Fruit fly (Drosophila melanogaster) whole organism, prepupa: ENCODE results near the gene Lmpt.
A peak's percentile ranks its signal among the peaks of the same experiment; 100 is the strongest.

Source experiments
- CG10669 ChIP-seq: fragments of 200-800 bp; sonication (Bioruptor generic); optimal IDR thresholded peaks from 3 replicates; lab custom pipeline; 2018; ENCODE audit warnings: missing biosample characterization, mild to moderate bottlenecking, missing genetic modification characterization, moderate library complexity
- CG11294 ChIP-seq: fragments of 200-800 bp; sonication (Bioruptor generic); IDR thresholded peaks from 2 replicates; pipeline ENCODE4 v1.3.6; 2022; ENCODE audit warnings: missing biosample characterization, missing genetic modification characterization
- CG11762 ChIP-seq: fragments of 200-800 bp; sonication (Bioruptor generic); optimal IDR thresholded peaks from 3 replicates; lab custom pipeline; 2016; ENCODE audit warnings: missing biosample characterization, missing genetic modification characterization; ENCODE audit not compliant: insufficient read depth
- CG15336 ChIP-seq: fragments of 200-800 bp; sonication (Bioruptor generic); IDR thresholded peaks from 2 replicates; pipeline ENCODE4 v1.3.6; 2022; ENCODE audit warnings: missing biosample characterization, missing genetic modification characterization
- CG1621 ChIP-seq: fragments of 200-800 bp; sonication (Bioruptor generic); optimal IDR thresholded peaks from 3 replicates; lab custom pipeline; 2018; ENCODE audit warnings: missing biosample characterization, mild to moderate bottlenecking, missing genetic modification characterization
- CG16779 ChIP-seq: fragments of 200-800 bp; sonication (Bioruptor generic); optimal IDR thresholded peaks from 3 replicates; lab custom pipeline; 2017; ENCODE audit warnings: missing biosample characterization, mild to moderate bottlenecking, missing genetic modification characterization
- CG3032 ChIP-seq: fragments of 200-800 bp; optimal IDR thresholded peaks from 2 replicates; lab custom pipeline; 2019; ENCODE audit warnings: missing biosample characterization, mild to moderate bottlenecking, missing genetic modification characterization, moderate library complexity
- CG31627 ChIP-seq: fragments of 200-800 bp; sonication (Bioruptor generic); optimal IDR thresholded peaks from 3 replicates; lab custom pipeline; 2016; ENCODE audit warnings: missing biosample characterization, missing genetic modification characterization
- CG32006 ChIP-seq: fragments of 200-800 bp; sonication (Bioruptor generic); optimal IDR thresholded peaks from 3 replicates; lab custom pipeline; 2017; ENCODE audit warnings: missing biosample characterization, mild to moderate bottlenecking, missing genetic modification characterization
- CG4318 ChIP-seq: fragments of 200-800 bp; sonication (Bioruptor generic); optimal IDR thresholded peaks from 3 replicates; lab custom pipeline; 2017; ENCODE audit warnings: missing biosample characterization, mild to moderate bottlenecking, missing genetic modification characterization
- CG6163 ChIP-seq: fragments of 200-800 bp; sonication (Bioruptor generic); IDR thresholded peaks from 3 replicates; pipeline ENCODE4 v1.3.6; 2022; ENCODE audit warnings: missing biosample characterization, missing genetic modification characterization
- CG6792 ChIP-seq: fragments of 200-800 bp; sonication (Bioruptor generic); optimal IDR thresholded peaks from 3 replicates; lab custom pipeline; 2016; ENCODE audit warnings: missing biosample characterization, missing genetic modification characterization
- CG6808 ChIP-seq: fragments of 200-800 bp; sonication (Bioruptor generic); optimal IDR thresholded peaks from 3 replicates; lab custom pipeline; 2017; ENCODE audit warnings: missing biosample characterization, missing genetic modification characterization, mild to moderate bottlenecking, moderate library complexity, missing genetic modification reagents
- CG6854 ChIP-seq: fragments of 200-800 bp; sonication (Bioruptor generic); optimal IDR thresholded peaks from 2 replicates; lab custom pipeline; 2017; ENCODE audit warnings: missing biosample characterization, mild to moderate bottlenecking, missing genetic modification characterization
- CG7368 ChIP-seq: fragments of 200-800 bp; sonication (Bioruptor generic); optimal IDR thresholded peaks from 3 replicates; lab custom pipeline; 2016; ENCODE audit warnings: missing biosample characterization, missing genetic modification characterization
- CG8119 ChIP-seq: fragments of 200-800 bp; sonication (Bioruptor generic); IDR thresholded peaks from 3 replicates; pipeline ENCODE4 v1.3.6; 2022; ENCODE audit warnings: missing biosample characterization, missing genetic modification characterization
- CG9139 ChIP-seq: fragments of 200-800 bp; sonication (Bioruptor generic); optimal IDR thresholded peaks from 3 replicates; lab custom pipeline; 2017; ENCODE audit warnings: missing biosample characterization, mild to moderate bottlenecking, missing genetic modification characterization
- Eip75B ChIP-seq: fragments of 200-800 bp; sonication (Bioruptor generic); optimal IDR thresholded peaks from 3 replicates; lab custom pipeline; 2016; ENCODE audit warnings: missing biosample characterization, missing genetic modification characterization
- Eip78C ChIP-seq: fragments of 200-800 bp; sonication (Bioruptor generic); peaks from one replicate; lab custom pipeline; 2016; ENCODE audit warnings: missing biosample characterization, missing genetic modification characterization
- Eip93F ChIP-seq: fragments of 200-800 bp; sonication (Bioruptor generic); optimal IDR thresholded peaks from 2 replicates; lab custom pipeline; 2016; ENCODE audit warnings: missing biosample characterization, mild to moderate bottlenecking, missing genetic modification characterization
- Ets21C ChIP-seq: fragments of 200-800 bp; sonication (Bioruptor generic); optimal IDR thresholded peaks from 3 replicates; lab custom pipeline; 2016; ENCODE audit warnings: missing biosample characterization, missing genetic modification characterization
- Met ChIP-seq: fragments of 200-800 bp; sonication (Bioruptor generic); optimal IDR thresholded peaks from 3 replicates; lab custom pipeline; 2016; ENCODE audit warnings: missing biosample characterization, missing genetic modification characterization
- OdsH ChIP-seq: fragments of 200-800 bp; sonication (Bioruptor generic); optimal IDR thresholded peaks from 3 replicates; lab custom pipeline; 2016; ENCODE audit warnings: missing biosample characterization, missing genetic modification characterization
- Sox14 ChIP-seq: fragments of 200-800 bp; sonication (Bioruptor generic); optimal IDR thresholded peaks from 3 replicates; lab custom pipeline; 2016; ENCODE audit warnings: missing biosample characterization, missing genetic modification characterization
- Sox15 ChIP-seq: fragments of 200-800 bp; sonication (Bioruptor generic); optimal IDR thresholded peaks from 3 replicates; lab custom pipeline; 2016; ENCODE audit warnings: missing biosample characterization, missing genetic modification characterization
- acj6 ChIP-seq: fragments of 200-800 bp; sonication (Bioruptor generic); optimal IDR thresholded peaks from 3 replicates; lab custom pipeline; 2016; ENCODE audit warnings: missing biosample characterization, missing genetic modification characterization
- dsx ChIP-seq: fragments of 200-800 bp; optimal IDR thresholded peaks from 3 replicates; lab custom pipeline; 2019; ENCODE audit warnings: missing biosample characterization, mild to moderate bottlenecking, missing genetic modification characterization, moderate library complexity; ENCODE audit not compliant: poor library complexity, severe bottlenecking
- esn ChIP-seq: fragments of 200-800 bp; sonication (Bioruptor generic); optimal IDR thresholded peaks from 2 replicates; lab custom pipeline; 2016; ENCODE audit warnings: missing biosample characterization, mild to moderate bottlenecking, missing genetic modification characterization, moderate library complexity
- fd59A ChIP-seq: fragments of 200-800 bp; sonication (Bioruptor generic); optimal IDR thresholded peaks from 2 replicates; lab custom pipeline; 2017; ENCODE audit warnings: missing biosample characterization, mild to moderate bottlenecking, missing genetic modification characterization, missing genetic modification reagents
- fd85E ChIP-seq: fragments of 200-800 bp; sonication (Bioruptor generic); optimal IDR thresholded peaks from 3 replicates; lab custom pipeline; 2016; ENCODE audit warnings: missing biosample characterization, missing genetic modification characterization
- fkh ChIP-seq: fragments of 200-800 bp; sonication (Bioruptor generic); optimal IDR thresholded peaks from 3 replicates; lab custom pipeline; 2017; ENCODE audit warnings: missing biosample characterization, mild to moderate bottlenecking, missing genetic modification characterization, moderate library complexity
- lz ChIP-seq: fragments of 200-800 bp; sonication (Bioruptor generic); optimal IDR thresholded peaks from 3 replicates; lab custom pipeline; 2016; ENCODE audit warnings: missing biosample characterization, missing genetic modification characterization
- pdm3 ChIP-seq: fragments of 200-800 bp; sonication (Bioruptor generic); optimal IDR thresholded peaks from 3 replicates; lab custom pipeline; 2016; ENCODE audit warnings: missing biosample characterization, missing genetic modification characterization
- salr ChIP-seq, 2 experiments: fragments of 200-800 bp; sonication (Bioruptor generic); optimal IDR thresholded peaks; 3 replicates each; lab custom pipeline; 2016 to 2018; ENCODE audit warnings: missing biosample characterization in 2 of 2, missing genetic modification characterization in 2 of 2, mild to moderate bottlenecking in 1 of 2
- spab ChIP-seq: fragments of 200-800 bp; sonication (Bioruptor generic); optimal IDR thresholded peaks from 2 replicates; lab custom pipeline; 2017; ENCODE audit warnings: missing biosample characterization, mild to moderate bottlenecking, missing genetic modification characterization, missing genetic modification reagents
- svp ChIP-seq: fragments of 200-800 bp; sonication (Bioruptor generic); peaks from one replicate; lab custom pipeline; 2016; ENCODE audit warnings: missing biosample characterization, missing genetic modification characterization
- topi ChIP-seq: fragments of 200-800 bp; sonication (Bioruptor generic); optimal IDR thresholded peaks from 3 replicates; lab custom pipeline; 2016; ENCODE audit warnings: missing biosample characterization, missing genetic modification characterization

Lmpt gene

DNA sequence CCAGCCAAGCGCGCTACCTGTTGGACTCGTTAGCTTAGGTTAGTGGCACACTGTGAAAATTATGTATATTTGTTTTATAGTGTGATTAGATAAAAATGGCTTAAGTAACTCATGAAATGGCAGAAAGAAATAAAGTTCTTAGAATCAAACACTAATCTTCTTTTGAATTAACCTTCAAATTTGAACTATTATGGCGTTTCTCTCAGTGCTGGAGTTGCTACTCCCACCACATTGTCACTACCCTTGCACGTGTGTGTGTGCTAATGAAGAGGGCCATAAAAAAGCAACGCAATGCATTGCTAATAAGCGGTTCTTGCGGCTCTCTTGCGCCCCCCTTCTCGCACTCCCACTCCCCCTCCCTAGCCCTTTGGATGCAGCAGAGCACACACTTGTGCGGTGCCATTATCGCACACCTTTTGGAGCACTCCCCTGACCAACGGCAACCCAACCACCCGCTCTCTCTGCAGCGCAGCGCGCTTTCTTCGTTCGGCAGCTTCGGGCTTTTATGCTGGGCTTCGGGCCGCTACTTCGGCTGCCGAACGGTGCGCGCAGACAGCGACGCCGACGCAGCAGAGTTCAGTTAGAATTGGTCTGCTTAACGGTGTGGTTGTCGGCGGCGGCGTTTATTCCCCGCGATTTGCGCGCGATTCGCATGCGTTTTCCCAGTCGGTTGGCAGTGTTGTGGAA, 25.7 kb downstream of the Lmpt start (continued):
- TF ChIP-seq Sox14 (GFP tag; lab: Kevin White, UChicago), result peak; percentile 88
- peak; percentile 70 for TF ChIP-seq CG6808
- peak; percentile 89 for TF ChIP-seq esn
- TF ChIP-seq topi, result peak; percentile 79
- TF ChIP-seq CG6854, result peak; percentile 63
- peak; percentile 87 for TF ChIP-seq CG31627 (GFP tag; lab: Kevin White, UChicago)
- no peak for TF ChIP-seq Eip93F (GFP tag; lab: Kevin White, UChicago)
- TF ChIP-seq salr (GFP tag; optimal IDR thresholded peaks at IDR 0.05; lab: Kevin White, UChicago), result peak; percentile 68 to 86
- peak; percentile 80 for TF ChIP-seq Met
- peak; percentile 89 for TF ChIP-seq CG6792 (GFP tag; lab: Kevin White, UChicago)
- peak; percentile 68 for TF ChIP-seq Sox15 (GFP tag; lab: Kevin White, UChicago)
- TF ChIP-seq dsx, result peak; percentile 79
- TF ChIP-seq CG3032 (tag; lab: Kevin White, UChicago), result peak; percentile 73
- TF ChIP-seq CG1621 (tag; lab: Kevin White, UChicago), result peak; percentile 76
- TF ChIP-seq Ets21C (GFP tag; lab: Kevin White, UChicago), result peak; percentile 69
- TF ChIP-seq OdsH (GFP tag; lab: Kevin White, UChicago), result peak; percentile 89
- TF ChIP-seq Eip75B (GFP tag; lab: Kevin White, UChicago), result peak; percentile 82
- peak; percentile 92 for TF ChIP-seq CG15336 (GFP tag; lab: Robert Waterston, UW)
- no peak for TF ChIP-seq fd85E (GFP tag; lab: Kevin White, UChicago)
- TF ChIP-seq CG4318 (GFP tag; lab: Kevin White, UChicago), result peak; percentile 85
- TF ChIP-seq CG10669 (GFP tag; lab: Kevin White, UChicago), result peak; percentile 71
- peak; percentile 88 for TF ChIP-seq acj6 (GFP tag; lab: Kevin White, UChicago)
- peak; percentile 87 for TF ChIP-seq pdm3 (GFP tag; lab: Kevin White, UChicago)
- peak; percentile 92 for TF ChIP-seq svp (GFP tag; lab: Kevin White, UChicago)
- peak; percentile 73 for TF ChIP-seq spab (GFP tag; lab: Kevin White, UChicago)
- peak; percentile 95 for TF ChIP-seq CG6163 (GFP tag; lab: Robert Waterston, UW)
- TF ChIP-seq CG11294 (GFP tag; lab: Robert Waterston, UW), result peak; percentile 67
- TF ChIP-seq CG9139 (GFP tag; lab: Kevin White, UChicago), result peak; percentile 41
- TF ChIP-seq CG7368 (GFP tag; lab: Kevin White, UChicago), result peak; percentile 65
- peak; percentile 74 for TF ChIP-seq CG16779 (tag; lab: Kevin White, UChicago)
- TF ChIP-seq CG32006 (GFP tag; lab: Kevin White, UChicago), result peak; percentile 92
- peak; percentile 94 for TF ChIP-seq CG8119 (GFP tag; lab: Robert Waterston, UW)
- TF ChIP-seq Eip78C, result peak; percentile 96
- peak; percentile 88 for TF ChIP-seq lz (GFP tag; lab: Kevin White, UChicago)
- TF ChIP-seq fkh (GFP tag; lab: Kevin White, UChicago), result peak; percentile 27
- peak; percentile 77 for TF ChIP-seq CG11762 (GFP tag; lab: Kevin White, UChicago)

DNA sequence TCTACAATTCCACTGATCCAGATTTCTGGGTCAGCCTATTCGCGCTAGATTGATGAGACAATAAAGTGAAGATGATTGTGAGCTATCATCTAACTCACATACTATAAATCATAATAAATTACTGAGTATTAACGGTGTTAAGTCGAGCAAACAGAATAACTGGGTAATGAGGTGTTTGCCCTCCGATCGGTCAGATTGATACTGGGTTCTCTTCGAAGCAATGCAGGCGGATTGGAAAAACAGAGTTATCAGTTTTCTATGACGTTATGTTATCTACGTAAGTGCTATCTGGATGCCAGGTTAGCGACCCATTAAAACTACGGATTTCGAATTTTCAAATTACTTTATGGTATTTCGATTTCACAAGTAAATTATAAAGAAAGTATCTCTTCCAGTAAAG, 26.8 kb downstream of the Lmpt start:
- TF ChIP-seq spab (GFP tag; lab: Kevin White, UChicago) (no peak), fkh (GFP tag; lab: Kevin White, UChicago) (peak; percentile 26), fd59A (GFP tag; lab: Kevin White, UChicago) (no peak), CG6163 (GFP tag; lab: Robert Waterston, UW) (no peak), CG6792 (GFP tag; lab: Kevin White, UChicago) (no peak), CG3032 (tag; lab: Kevin White, UChicago) (no peak)
